Fruit fly (Drosophila melanogaster) Kc167 (cell line): ENCODE data around the gene CG1847.

Source experiments
- Myc ChIP-seq: fragments of >200 bp; optimal IDR thresholded peaks from 2 replicates; lab custom pipeline; 2017; ENCODE audit warnings: missing external identifiers
- Sin3A ChIP-seq: fragments of >200 bp; optimal IDR thresholded peaks from 2 replicates; lab custom pipeline; 2018; ENCODE audit warnings: missing external identifiers
- h ChIP-seq: fragments of >200 bp; optimal IDR thresholded peaks from 3 replicates; lab custom pipeline; 2018; ENCODE audit warnings: missing external identifiers
- psq ChIP-seq: fragments of >200 bp; optimal IDR thresholded peaks from 2 replicates; lab custom pipeline; 2017; ENCODE audit warnings: missing external identifiers
- ttk ChIP-seq: sonication (Bioruptor generic); optimal IDR thresholded peaks from 2 replicates; lab custom pipeline; 2017; ENCODE audit warnings: missing external identifiers

dm6 chrX:11885356-11885755, 16.4 kb downstream of the CG1847 start:
- TF ChIP-seq psq = no peak
- TF ChIP-seq Myc (lab: Kevin White, UChicago) = no peak
- TF ChIP-seq h (lab: Kevin White, UChicago) = no peak
- no peak for TF ChIP-seq ttk (lab: Kevin White, UChicago)
- TF ChIP-seq Sin3A (lab: Kevin White, UChicago) = no peak
